Worm (Caenorhabditis elegans): ENCODE results near the gene glf-1.

The glf-1 gene

DNA sequence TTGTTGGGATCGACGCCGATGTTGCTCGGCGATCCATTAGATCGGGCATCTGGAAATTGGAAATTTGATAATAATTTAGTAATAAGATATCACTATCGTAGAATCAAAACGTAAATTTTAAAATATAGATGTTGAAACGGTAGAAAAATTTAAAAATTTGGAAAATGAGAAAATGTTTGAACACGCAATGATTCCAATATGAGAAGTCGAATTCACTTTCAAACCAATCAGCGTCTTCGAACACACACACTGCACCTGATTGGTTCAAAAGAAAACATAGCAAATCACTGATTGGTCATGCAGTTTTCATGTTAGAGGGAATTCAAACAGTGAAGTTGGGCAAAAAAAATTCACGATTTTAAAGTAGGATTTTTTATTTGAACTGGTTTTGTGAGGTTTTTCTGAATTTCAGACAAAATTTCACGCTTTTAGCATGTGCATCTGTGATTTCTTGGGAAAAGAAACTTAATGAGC is 17.7 kb downstream of the glf-1 start, which contains the start of gene H04M03.12 (continued):
- TF ChIP-seq atf-7 (tag; optimal IDR thresholded peaks at IDR 0.05) = no peak

DNA sequence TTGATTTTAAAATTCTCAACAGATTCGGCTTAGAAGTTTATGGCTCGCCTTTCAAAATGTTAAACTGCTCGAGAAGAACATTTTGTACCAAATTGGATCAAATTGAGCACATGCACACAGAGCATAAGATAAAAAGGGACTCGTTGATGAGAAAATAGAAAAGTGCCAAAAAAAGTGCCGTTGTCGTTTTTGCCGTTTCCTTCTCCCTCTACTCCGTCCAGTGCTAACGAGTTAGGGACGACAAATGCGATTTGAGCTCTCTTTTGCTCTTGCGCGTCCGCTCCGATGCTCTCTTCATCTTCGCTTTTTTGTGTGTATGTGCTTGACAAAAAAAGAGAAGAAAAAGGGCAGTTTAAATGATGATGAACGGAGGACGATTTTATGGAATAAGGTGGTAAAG is 29.5 kb downstream of the glf-1 start:
- no peak for TF ChIP-seq lin-35 (GFP tag; optimal IDR thresholded peaks at IDR 0.05)
- no peak for TF ChIP-seq mel-28 (tag; optimal IDR thresholded peaks at IDR 0.05; ENCODE audit: borderline replicate concordance)
- TF ChIP-seq hrde-1 (tag; optimal IDR thresholded peaks at IDR 0.05; ENCODE audit: borderline replicate concordance) = no peak
- TF ChIP-seq ceh-100 (GFP tag; IDR thresholded peaks at IDR 0.05) = no peak
- no peak for TF ChIP-seq sptf-2 (GFP tag; optimal IDR thresholded peaks at IDR 0.05)
- TF ChIP-seq aptf-3 (GFP tag; IDR thresholded peaks at IDR 0.05) = no peak
- TF ChIP-seq ztf-25 (GFP tag; IDR thresholded peaks at IDR 0.05) = no peak
- no peak for TF ChIP-seq F22D6.2 (tag; optimal IDR thresholded peaks at IDR 0.05)
- TF ChIP-seq lir-1 (GFP tag; conservative IDR thresholded peaks at IDR 0.05) = no peak
- TF ChIP-seq cebp-2 (GFP tag; IDR thresholded peaks at IDR 0.05) = no peak

DNA sequence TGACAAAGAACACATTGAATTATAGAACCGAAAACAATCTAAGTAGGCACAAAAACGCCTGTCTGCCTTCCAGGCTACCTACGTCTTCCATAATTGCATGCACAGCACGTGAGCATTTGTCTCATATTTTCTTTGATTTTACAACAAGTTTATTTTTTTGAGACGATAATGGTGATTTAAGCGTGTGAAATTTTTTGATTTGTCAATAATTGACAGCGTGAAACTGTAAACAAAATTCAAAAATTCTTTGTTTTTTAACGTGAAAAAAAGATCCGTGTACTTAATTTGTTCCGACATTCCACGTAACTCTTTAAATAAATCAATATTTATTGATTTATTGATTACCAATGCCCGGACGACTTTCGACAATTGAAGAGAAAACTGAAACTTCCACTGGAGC is 31.4 kb downstream of the glf-1 start, which contains the start of gene dhhc-13:
TSS of gene dhhc-13 (plus strand) at position 301 of the 400 bp plus-strand sequence.
- no peak for TF ChIP-seq attf-6 (GFP tag; IDR thresholded peaks at IDR 0.05)
- no peak for TF ChIP-seq ceh-40 (GFP tag; IDR thresholded peaks at IDR 0.05)
- no peak for TF ChIP-seq mxl-1 (tag; optimal IDR thresholded peaks at IDR 0.05)
- no peak for TF ChIP-seq Y79H2A.3 (GFP tag; conservative IDR thresholded peaks at IDR 0.05)
- TF ChIP-seq ceh-27 (GFP tag; optimal IDR thresholded peaks at IDR 0.05) = no peak
- no peak for TF ChIP-seq lag-1 (GFP tag; IDR thresholded peaks at IDR 0.05)
- no peak for TF ChIP-seq lsl-1 (GFP tag; optimal IDR thresholded peaks at IDR 0.05)
- TF ChIP-seq hrde-1 (tag; optimal IDR thresholded peaks at IDR 0.05; ENCODE audit: borderline replicate concordance) = no peak
- TF ChIP-seq nhr-80 (tag; optimal IDR thresholded peaks at IDR 0.05) = no peak
- TF ChIP-seq rec-8 (tag; optimal IDR thresholded peaks at IDR 0.05) = no peak
- TF ChIP-seq let-607 (tag; optimal IDR thresholded peaks at IDR 0.05) = no peak
- no peak for TF ChIP-seq athp-1 (tag; optimal IDR thresholded peaks at IDR 0.05)

DNA sequence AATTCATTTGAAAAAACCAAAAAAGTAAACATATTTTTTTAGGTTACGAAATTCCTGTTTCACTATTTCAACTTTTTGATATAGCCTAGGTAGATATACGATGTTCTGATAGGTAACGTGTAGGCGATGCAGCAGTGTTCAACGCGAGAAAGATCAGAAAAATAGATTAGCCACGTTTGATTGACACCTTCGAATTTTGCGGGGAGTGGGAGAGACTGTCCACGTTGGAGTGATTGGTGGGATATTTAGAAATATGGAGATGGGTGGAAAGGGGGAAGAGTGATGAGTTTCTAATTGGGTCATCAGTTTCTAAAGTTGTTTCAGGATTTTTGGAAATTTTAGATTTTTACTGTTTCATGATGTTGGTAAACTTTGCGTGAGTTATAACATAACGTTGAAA is 37.5 kb downstream of the glf-1 start:
- TF ChIP-seq fkh-3 (tag; optimal IDR thresholded peaks at IDR 0.05) = no peak

DNA sequence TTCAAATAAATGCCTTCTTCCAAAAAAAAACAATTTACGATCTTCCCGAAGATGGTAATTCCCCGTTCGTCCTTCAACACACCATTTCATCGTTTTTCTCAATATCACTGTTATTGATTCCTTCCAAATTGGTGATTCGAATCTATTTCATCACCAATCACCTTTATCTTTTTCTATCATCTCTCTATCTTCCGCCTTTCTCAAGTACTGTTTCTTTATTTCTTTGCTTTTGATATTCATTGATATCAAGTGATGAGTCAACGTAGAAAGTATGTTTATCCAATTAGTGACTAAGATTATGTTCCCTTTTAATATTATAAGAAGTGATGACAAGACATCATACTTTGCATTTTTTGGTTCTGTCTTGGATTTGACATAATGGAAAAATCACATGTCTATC is 38.6 kb downstream of the glf-1 start:
- TF ChIP-seq cebp-1 (GFP tag; IDR thresholded peaks at IDR 0.05) (no peak), cebp-1 (tag; optimal IDR thresholded peaks at IDR 0.05) (no peak), madf-10 (tag; optimal IDR thresholded peaks at IDR 0.05) (no peak), lir-1 (GFP tag; conservative IDR thresholded peaks at IDR 0.05) (no peak), pbrm-1 (GFP tag; IDR thresholded peaks at IDR 0.05) (no peak), die-1 (tag; optimal IDR thresholded peaks at IDR 0.05) (no peak), B0035.1 (tag; optimal IDR thresholded peaks at IDR 0.05) (no peak), D2030.7 (GFP tag; IDR thresholded peaks at IDR 0.05) (no peak)

DNA sequence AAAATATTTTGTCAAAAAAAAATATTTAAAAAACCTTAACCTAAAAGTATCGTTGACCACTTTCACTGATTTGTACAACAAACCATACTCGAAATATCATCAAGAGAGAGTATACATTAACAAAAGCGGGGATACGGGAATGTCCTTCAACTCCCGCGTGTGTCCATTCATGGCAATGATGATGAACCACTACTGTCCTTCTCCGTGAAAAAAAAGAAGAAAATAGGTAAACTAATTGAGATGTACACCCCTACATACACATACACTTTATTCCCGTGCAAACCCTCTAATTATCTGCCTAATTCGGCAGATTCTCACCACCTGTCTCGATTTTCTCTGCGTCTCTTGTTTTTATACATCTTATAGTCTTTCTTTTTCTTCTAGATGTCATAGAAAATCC is 41.0 kb downstream of the glf-1 start:
- TF ChIP-seq ztf-6 (GFP tag; IDR thresholded peaks at IDR 0.05) (no peak), F23B12.7 (tag; optimal IDR thresholded peaks at IDR 0.05; ENCODE audit: insufficient read depth) (no peak), ZK185.1 (tag; optimal IDR thresholded peaks at IDR 0.05; ENCODE audit: poor library complexity, severe bottlenecking) (no peak), F55B11.4 (tag; optimal IDR thresholded peaks at IDR 0.05; ENCODE audit: borderline replicate concordance, insufficient read depth) (no peak), Y56A3A.18 (GFP tag; IDR thresholded peaks at IDR 0.05) (no peak), Y53F4B.3 (GFP tag; IDR thresholded peaks at IDR 0.05) (no peak), ztf-28 (GFP tag; IDR thresholded peaks at IDR 0.05) (no peak)
